Fruit fly (Drosophila melanogaster) whole organism, wandering third instar larva: Measurements from ENCODE around the gene Mdh1.

Source experiments
- Abd-B ChIP-seq: fragments of >200 bp; optimal IDR thresholded peaks from 2 replicates; lab custom pipeline; 2017; ENCODE audit warnings: missing biosample characterization, missing genetic modification characterization
- CG9705 ChIP-seq: fragments of 200-800 bp; sonication (Bioruptor generic); optimal IDR thresholded peaks from 2 replicates; lab custom pipeline; 2018; ENCODE audit warnings: missing biosample characterization, mild to moderate bottlenecking, missing genetic modification characterization
- Dif ChIP-seq: fragments of 200-275, 200-300 bp; sonication (Bioruptor generic); optimal IDR thresholded peaks from 2 replicates; lab custom pipeline; 2018; ENCODE audit warnings: missing biosample characterization, missing genetic modification characterization; ENCODE audit not compliant: partially characterized antibody
- Myc ChIP-seq: fragments of >200 bp; optimal IDR thresholded peaks from 2 replicates; lab custom pipeline; 2017
- brk ChIP-seq: fragments of 200-800 bp; sonication (Bioruptor generic); optimal IDR thresholded peaks from 2 replicates; lab custom pipeline; 2016; ENCODE audit warnings: missing biosample characterization, mild to moderate bottlenecking, missing genetic modification characterization
- dmrt93B ChIP-seq: fragments of 200-800 bp; sonication (Bioruptor generic); optimal IDR thresholded peaks from 2 replicates; lab custom pipeline; 2018; ENCODE audit warnings: missing biosample characterization, mild to moderate bottlenecking, missing genetic modification characterization
- lola ChIP-seq: fragments of >200 bp; optimal IDR thresholded peaks from 2 replicates; lab custom pipeline; 2017; ENCODE audit warnings: missing biosample characterization, missing genetic modification characterization
- psq ChIP-seq: fragments of 200-800 bp; sonication (Bioruptor generic); optimal IDR thresholded peaks from 3 replicates; lab custom pipeline; 2017; ENCODE audit warnings: missing biosample characterization, mild to moderate bottlenecking, missing genetic modification characterization, moderate library complexity
- usp ChIP-seq: fragments of >200 bp; optimal IDR thresholded peaks from 2 replicates; lab custom pipeline; 2017; ENCODE audit warnings: missing biosample characterization, missing genetic modification characterization

dm6 chr2L:10351130-10351529 is 45.0 kb downstream of the Mdh1 start:
- TF ChIP-seq brk (GFP tag; lab: Kevin White, UChicago) = no peak
- no peak for TF ChIP-seq Myc (lab: Kevin White, UChicago)
- TF ChIP-seq Dif (GFP tag; lab: Kevin White, UChicago) = no peak
- TF ChIP-seq dmrt93B (GFP tag; lab: Kevin White, UChicago) = no peak
- TF ChIP-seq CG9705 (GFP tag; lab: Kevin White, UChicago) = no peak
- no peak for TF ChIP-seq usp
- TF ChIP-seq lola (GFP tag; lab: Kevin White, UChicago) = no peak
- TF ChIP-seq psq = no peak
- TF ChIP-seq Abd-B (GFP tag; lab: Kevin White, UChicago) = no peak
